Fruit fly (Drosophila melanogaster) whole organism, embryonic: Measurements from ENCODE around the gene CG5969.
A peak's percentile ranks its signal among the peaks of the same experiment; 100 is the strongest.

Experiments used
- Ada2b ChIP-seq: fragments of 200-800 bp; sonication (Bioruptor generic); IDR thresholded peaks from 2 replicates; pipeline ENCODE4 v1.3.6; 2022; ENCODE audit warnings: missing biosample characterization, missing genetic modification characterization
- BEAF-32 ChIP-seq: fragments of 200-800 bp; sonication (Bioruptor generic); optimal IDR thresholded peaks from 3 replicates; lab custom pipeline; 2017; ENCODE audit warnings: missing biosample characterization, missing genetic modification characterization, mild to moderate bottlenecking, moderate library complexity, missing genetic modification reagents
- Bgb ChIP-seq: fragments of 200-800 bp; sonication (Bioruptor generic); IDR thresholded peaks from 2 replicates; pipeline ENCODE4 v1.3.6; 2022; ENCODE audit warnings: missing biosample characterization, missing genetic modification characterization; ENCODE audit not compliant: partially characterized antibody
- CG10321 ChIP-seq: fragments of 200-800 bp; sonication (Bioruptor generic); IDR thresholded peaks from 2 replicates; pipeline ENCODE4 v1.3.6; 2022; ENCODE audit warnings: missing biosample characterization, missing genetic modification characterization
- CG10462 ChIP-seq: fragments of 200-800 bp; sonication (Bioruptor generic); optimal IDR thresholded peaks from 2 replicates; lab custom pipeline; 2016; ENCODE audit warnings: missing biosample characterization, missing genetic modification characterization
- CG11085 ChIP-seq: fragments of 200-800 bp; sonication (Bioruptor generic); IDR thresholded peaks from 2 replicates; pipeline ENCODE4 v1.3.6; 2022; ENCODE audit warnings: missing biosample characterization, missing genetic modification characterization
- CG12104 ChIP-seq: fragments of 200-800 bp; sonication (Bioruptor generic); optimal IDR thresholded peaks from 3 replicates; lab custom pipeline; 2016; ENCODE audit warnings: missing biosample characterization, missing genetic modification characterization
- CG13424 ChIP-seq: fragments of 200-800 bp; sonication (Bioruptor generic); optimal IDR thresholded peaks from 2 replicates; lab custom pipeline; 2019; ENCODE audit warnings: missing biosample characterization, mild to moderate bottlenecking, missing genetic modification characterization, moderate library complexity
- CG14441 ChIP-seq: fragments of 200-800 bp; sonication (Bioruptor generic); IDR thresholded peaks from 2 replicates; pipeline ENCODE4 v1.3.6; 2022; ENCODE audit warnings: missing biosample characterization, missing genetic modification characterization
- CG2199 ChIP-seq: fragments of 200-800 bp; sonication (Bioruptor generic); IDR thresholded peaks from 3 replicates; pipeline ENCODE4 v1.3.6; 2022; ENCODE audit warnings: missing biosample characterization, missing genetic modification characterization
- CG2712 ChIP-seq: fragments of 200-800 bp; optimal IDR thresholded peaks from 3 replicates; lab custom pipeline; 2019; ENCODE audit warnings: missing biosample characterization, mild to moderate bottlenecking, missing genetic modification characterization, moderate library complexity
- CG3163 ChIP-seq: fragments of 200-800 bp; sonication (Bioruptor generic); optimal IDR thresholded peaks from 3 replicates; lab custom pipeline; 2016; ENCODE audit warnings: missing biosample characterization, missing genetic modification characterization
- CG32767 ChIP-seq: fragments of 200-800 bp; sonication (Bioruptor generic); IDR thresholded peaks from 2 replicates; pipeline ENCODE4 v1.3.6; 2022; ENCODE audit warnings: missing biosample characterization, missing genetic modification characterization
- CG33213 ChIP-seq: fragments of 200-800 bp; sonication (Bioruptor generic); optimal IDR thresholded peaks from 3 replicates; lab custom pipeline; 2016; ENCODE audit warnings: missing biosample characterization, missing genetic modification characterization
- CG4282 ChIP-seq: fragments of 200-800 bp; sonication (Bioruptor generic); optimal IDR thresholded peaks from 2 replicates; lab custom pipeline; 2016; ENCODE audit warnings: missing biosample characterization, missing genetic modification characterization
- CG8765 ChIP-seq: fragments of 200-800 bp; sonication (Bioruptor generic); IDR thresholded peaks from 2 replicates; pipeline ENCODE4 v1.3.6; 2022; ENCODE audit warnings: missing biosample characterization, missing genetic modification characterization
- Dfd ChIP-seq, 2 experiments: fragments of >200 bp; optimal IDR thresholded peaks; 2 replicates each; lab custom pipeline; 2017; ENCODE audit warnings: missing biosample characterization in 2 of 2, missing genetic modification characterization in 2 of 2
- Doc2 ChIP-seq: fragments of 200-800 bp; sonication (Bioruptor generic); IDR thresholded peaks from 2 replicates; pipeline ENCODE4 v1.3.6; 2022; ENCODE audit warnings: missing biosample characterization, missing genetic modification characterization
- Drgx ChIP-seq: fragments of 200-800 bp; sonication (Bioruptor generic); IDR thresholded peaks from 2 replicates; pipeline ENCODE4 v1.3.6; 2022; ENCODE audit warnings: missing biosample characterization, missing genetic modification characterization
- E2f1 ChIP-seq: fragments of 200-800 bp; sonication (Bioruptor generic); IDR thresholded peaks from 2 replicates; pipeline ENCODE4 v1.3.6; 2022; ENCODE audit warnings: missing biosample characterization, missing genetic modification characterization
- HLH3B ChIP-seq: fragments of 200-800 bp; sonication (Bioruptor generic); IDR thresholded peaks from 2 replicates; pipeline ENCODE4 v1.3.6; 2022; ENCODE audit warnings: missing biosample characterization, missing genetic modification characterization
- MESR4 ChIP-seq: fragments of 200-800 bp; sonication (Bioruptor generic); optimal IDR thresholded peaks from 2 replicates; lab custom pipeline; 2018; ENCODE audit warnings: missing biosample characterization, mild to moderate bottlenecking, missing genetic modification characterization, moderate library complexity
- MTF-1 ChIP-seq: fragments of 200-800 bp; sonication (Bioruptor generic); optimal IDR thresholded peaks from 2 replicates; lab custom pipeline; 2018; ENCODE audit warnings: missing biosample characterization, mild to moderate bottlenecking, missing genetic modification characterization, borderline replicate concordance
- Mad ChIP-seq: fragments of 200-800 bp; sonication (Bioruptor generic); optimal IDR thresholded peaks from 2 replicates; lab custom pipeline; 2016; ENCODE audit warnings: missing biosample characterization, missing genetic modification characterization
- Mes4 ChIP-seq: fragments of 200-800 bp; sonication (Bioruptor generic); optimal IDR thresholded peaks from 2 replicates; lab custom pipeline; 2016; ENCODE audit warnings: missing biosample characterization, missing genetic modification characterization
- Nf-YA ChIP-seq: fragments of 200-800 bp; sonication (Bioruptor generic); IDR thresholded peaks from 2 replicates; pipeline ENCODE4 v1.3.6; 2022; ENCODE audit warnings: missing biosample characterization, missing genetic modification characterization
- NfI ChIP-seq: fragments of 200-800 bp; sonication (Bioruptor generic); optimal IDR thresholded peaks from 3 replicates; lab custom pipeline; 2018; ENCODE audit warnings: missing biosample characterization, mild to moderate bottlenecking, missing genetic modification characterization, moderate library complexity
- Oaz ChIP-seq: fragments of 200-800 bp; sonication (Bioruptor generic); IDR thresholded peaks from 2 replicates; pipeline ENCODE4 v1.3.6; 2022; ENCODE audit warnings: missing biosample characterization, missing genetic modification characterization
- Oli ChIP-seq: fragments of 200-800 bp; sonication (Bioruptor generic); optimal IDR thresholded peaks from 2 replicates; lab custom pipeline; 2018; ENCODE audit warnings: missing biosample characterization, mild to moderate bottlenecking, missing genetic modification characterization, moderate library complexity
- Opbp ChIP-seq: fragments of 200-800 bp; sonication (Bioruptor generic); IDR thresholded peaks from 3 replicates; pipeline ENCODE4 v1.3.6; 2022; ENCODE audit warnings: missing biosample characterization, missing genetic modification characterization; ENCODE audit not compliant: partially characterized antibody
- Ptx1 ChIP-seq: fragments of 200-800 bp; sonication (Bioruptor generic); IDR thresholded peaks from 2 replicates; pipeline ENCODE4 v1.3.6; 2022; ENCODE audit warnings: missing biosample characterization, missing genetic modification characterization
- Sin3A ChIP-seq: fragments of >200 bp; optimal IDR thresholded peaks from 2 replicates; lab custom pipeline; 2018
- Sry-δ ChIP-seq: fragments of 200-800 bp; sonication (Bioruptor generic); optimal IDR thresholded peaks from 2 replicates; lab custom pipeline; 2016; ENCODE audit warnings: missing biosample characterization, missing genetic modification characterization
- amos ChIP-seq: fragments of 200-800 bp; sonication (Bioruptor generic); IDR thresholded peaks from 2 replicates; pipeline ENCODE4 v1.3.6; 2022; ENCODE audit warnings: missing biosample characterization, missing genetic modification characterization; ENCODE audit not compliant: partially characterized antibody
- ara ChIP-seq: fragments of 200-800 bp; sonication (Bioruptor generic); IDR thresholded peaks from 2 replicates; pipeline ENCODE4 v1.3.6; 2022; ENCODE audit warnings: missing biosample characterization, missing genetic modification characterization
- ase ChIP-seq: fragments of 200-800 bp; sonication (Bioruptor generic); IDR thresholded peaks from 3 replicates; pipeline ENCODE4 v1.3.6; 2022; ENCODE audit warnings: missing biosample characterization, missing genetic modification characterization
- ato ChIP-seq: fragments of 200-800 bp; sonication (Bioruptor generic); IDR thresholded peaks from 2 replicates; pipeline ENCODE4 v1.3.6; 2022; ENCODE audit warnings: missing biosample characterization, missing genetic modification characterization; ENCODE audit not compliant: partially characterized antibody
- az2 ChIP-seq: fragments of 200-800 bp; sonication (Bioruptor generic); optimal IDR thresholded peaks from 3 replicates; lab custom pipeline; 2016; ENCODE audit warnings: missing biosample characterization, missing genetic modification characterization
- chm ChIP-seq: fragments of 200-800 bp; sonication (Bioruptor generic); IDR thresholded peaks from 2 replicates; pipeline ENCODE4 v1.3.6; 2022; ENCODE audit warnings: missing biosample characterization, missing genetic modification characterization
- eyg ChIP-seq: fragments of 200-800 bp; sonication (Bioruptor generic); optimal IDR thresholded peaks from 3 replicates; lab custom pipeline; 2016; ENCODE audit warnings: missing biosample characterization, missing genetic modification characterization
- fu2 ChIP-seq: fragments of 200-800 bp; sonication (Bioruptor generic); optimal IDR thresholded peaks from 2 replicates; lab custom pipeline; 2016; ENCODE audit warnings: missing biosample characterization, missing genetic modification characterization
- gcm2 ChIP-seq: fragments of 200-800 bp; sonication (Bioruptor generic); optimal IDR thresholded peaks from 2 replicates; lab custom pipeline; 2016; ENCODE audit warnings: missing biosample characterization, missing genetic modification characterization
- gem ChIP-seq: fragments of 200-800 bp; sonication (Bioruptor generic); optimal IDR thresholded peaks from 2 replicates; lab custom pipeline; 2019; ENCODE audit warnings: missing biosample characterization, mild to moderate bottlenecking, missing genetic modification characterization, moderate library complexity
- nerfin-1 ChIP-seq: fragments of 200-800 bp; sonication (Bioruptor generic); optimal IDR thresholded peaks from 3 replicates; lab custom pipeline; 2019; ENCODE audit warnings: missing biosample characterization, mild to moderate bottlenecking, missing genetic modification characterization, moderate library complexity
- p53 ChIP-seq: fragments of 200-800 bp; sonication (Bioruptor generic); optimal IDR thresholded peaks from 2 replicates; lab custom pipeline; 2016; ENCODE audit warnings: missing biosample characterization, missing genetic modification characterization
- psq ChIP-seq: fragments of 200-800 bp; sonication (Bioruptor generic); optimal IDR thresholded peaks from 2 replicates; lab custom pipeline; 2017; ENCODE audit warnings: missing biosample characterization, missing genetic modification characterization
- pum ChIP-seq: fragments of 200-800 bp; sonication (Bioruptor generic); optimal IDR thresholded peaks from 2 replicates; lab custom pipeline; 2016; ENCODE audit warnings: missing biosample characterization, missing genetic modification characterization
- ro ChIP-seq: fragments of 200-800 bp; sonication (Bioruptor generic); IDR thresholded peaks from 2 replicates; pipeline ENCODE4 v1.3.6; 2022; ENCODE audit warnings: missing biosample characterization, missing genetic modification characterization
- row ChIP-seq: fragments of 200-800 bp; sonication (Bioruptor generic); IDR thresholded peaks from 3 replicates; pipeline ENCODE4 v1.3.6; 2022; ENCODE audit warnings: missing biosample characterization, missing genetic modification characterization
- tll ChIP-seq, 2 experiments: fragments of 200-800 bp in 1 of 2; fragments of >200 bp in 1 of 2; sonication (Bioruptor generic) in 1 of 2; optimal IDR thresholded peaks; 2 replicates each; lab custom pipeline; 2017 to 2019; ENCODE audit warnings: missing biosample characterization in 2 of 2, missing genetic modification characterization in 2 of 2, mild to moderate bottlenecking in 1 of 2, moderate library complexity in 1 of 2

The CG5969 gene

dm6 chr3L:20452813-20453682 lies 20.5 kb upstream of the CG5969 start, which contains the start of gene CG5199 (continued):
- peak; percentile 88 for TF ChIP-seq amos (GFP tag; lab: Robert Waterston, UW)
- TF ChIP-seq Ptx1 (GFP tag; lab: Robert Waterston, UW), result peak; percentile 80
- no peak for TF ChIP-seq tll (GFP tag; optimal IDR thresholded peaks at IDR 0.05; lab: Kevin White, UChicago)
- TF ChIP-seq Sin3A (lab: Kevin White, UChicago), result peak; percentile 58
- 0 out of 2 replicates have a peak, but pooled peaks have one; percentile 28 for TF ChIP-seq Drgx
- peak; percentile 54 for TF ChIP-seq NfI (GFP tag; lab: Kevin White, UChicago)
- TF ChIP-seq eyg (GFP tag; lab: Kevin White, UChicago), result no peak
- peak; percentile 42; the same call in 1 of the 2 replicates for TF ChIP-seq HLH3B (GFP tag; lab: Robert Waterston, UW)
- TF ChIP-seq CG12104 (GFP tag; lab: Kevin White, UChicago), result peak; percentile 49
- no peak for TF ChIP-seq ro (GFP tag; lab: Robert Waterston, UW)
- no peak for TF ChIP-seq CG3163 (GFP tag; lab: Kevin White, UChicago)
- no peak for TF ChIP-seq CG4282
- TF ChIP-seq Mad (GFP tag; lab: Kevin White, UChicago), result no peak
- TF ChIP-seq psq (GFP tag; lab: Kevin White, UChicago), result peak; percentile 43
- TF ChIP-seq CG32767 (GFP tag; lab: Robert Waterston, UW), result peak; percentile 49; the same call in 1 of the 2 replicates
- TF ChIP-seq ara, result no peak
- no peak for TF ChIP-seq CG8765 (GFP tag; lab: Robert Waterston, UW)
- no peak for TF ChIP-seq Dfd (GFP tag; optimal IDR thresholded peaks at IDR 0.05; lab: Kevin White, UChicago)
- TF ChIP-seq ato (GFP tag; lab: Robert Waterston, UW), result peak; percentile 32; the same call in 1 of the 2 replicates
- TF ChIP-seq fu2 (GFP tag; lab: Kevin White, UChicago), result no peak
- TF ChIP-seq CG2712, result peak; percentile 85
- peak; percentile 12 for TF ChIP-seq CG33213 (GFP tag; lab: Kevin White, UChicago)
- TF ChIP-seq Nf-YA (GFP tag; lab: Robert Waterston, UW), result no peak
- peak; percentile 62 for TF ChIP-seq Ada2b (GFP tag; lab: Robert Waterston, UW)
- peak; percentile 46 for TF ChIP-seq az2
- TF ChIP-seq E2f1, result peak; percentile 64
- no peak for TF ChIP-seq chm (GFP tag; lab: Robert Waterston, UW)
- no peak for TF ChIP-seq p53 (GFP tag; lab: Kevin White, UChicago)
- TF ChIP-seq CG10462 (GFP tag; lab: Kevin White, UChicago), result peak; percentile 38
- peak; percentile 75 for TF ChIP-seq Bgb (GFP tag; lab: Robert Waterston, UW)
- TF ChIP-seq pum (GFP tag; lab: Kevin White, UChicago), result peak; percentile 49
- peak; percentile 56 for TF ChIP-seq Oli
- no peak for TF ChIP-seq ase (GFP tag; lab: Robert Waterston, UW)
- no peak for TF ChIP-seq gcm2 (GFP tag; lab: Kevin White, UChicago)
- TF ChIP-seq CG14441 (GFP tag; lab: Robert Waterston, UW), result peak; percentile 68
- TF ChIP-seq Mes4 (GFP tag; lab: Kevin White, UChicago), result no peak
- no peak for TF ChIP-seq CG10321 (GFP tag; lab: Robert Waterston, UW)
- peak; percentile 91 for TF ChIP-seq gem (tag; lab: Kevin White, UChicago)
- peak; percentile 89 for TF ChIP-seq Sry-δ (GFP tag; lab: Kevin White, UChicago)
- peak; percentile 82 for TF ChIP-seq Opbp (GFP tag; lab: Robert Waterston, UW)
- TF ChIP-seq CG11085 (GFP tag; lab: Robert Waterston, UW), result 0 out of 2 replicates have a peak, but pooled peaks have one; percentile 45
- TF ChIP-seq Doc2 (GFP tag; lab: Robert Waterston, UW), result no peak
- TF ChIP-seq CG2199 (GFP tag; lab: Robert Waterston, UW), result no peak
- peak; percentile 90 for TF ChIP-seq MESR4 (GFP tag; lab: Kevin White, UChicago)
- no peak for TF ChIP-seq nerfin-1 (tag; lab: Kevin White, UChicago)
- no peak for TF ChIP-seq Oaz
- TF ChIP-seq CG13424 (tag; lab: Kevin White, UChicago), result peak; percentile 76
- TF ChIP-seq MTF-1 (GFP tag; lab: Kevin White, UChicago), result no peak
- peak; percentile 82 for TF ChIP-seq BEAF-32 (GFP tag; lab: Kevin White, UChicago)
- TF ChIP-seq row (GFP tag; lab: Robert Waterston, UW), result peak; percentile 80
